Fruit fly (Drosophila melanogaster) whole organism, embryonic: ENCODE data around the gene Mon1.

Experiments
- BtbVII ChIP-seq: fragments of 200-800 bp; sonication (Bioruptor generic); optimal IDR thresholded peaks from 3 replicates; lab custom pipeline; 2017; ENCODE audit warnings: missing biosample characterization, mild to moderate bottlenecking, missing genetic modification characterization
- Bteb2 ChIP-seq: fragments of 200-800 bp; sonication (Bioruptor generic); optimal IDR thresholded peaks from 2 replicates; lab custom pipeline; 2016; ENCODE audit warnings: missing biosample characterization, missing genetic modification characterization
- CG10431 ChIP-seq: fragments of 200-800 bp; sonication (Bioruptor generic); optimal IDR thresholded peaks from 3 replicates; lab custom pipeline; 2018; ENCODE audit warnings: missing biosample characterization, mild to moderate bottlenecking, missing genetic modification characterization
- CG10565 ChIP-seq: fragments of 200-800 bp; sonication (Bioruptor generic); optimal IDR thresholded peaks from 3 replicates; lab custom pipeline; 2016; ENCODE audit warnings: missing biosample characterization, mild to moderate bottlenecking, missing genetic modification characterization
- CG10654 ChIP-seq: fragments of 200-800 bp; sonication (Bioruptor generic); optimal IDR thresholded peaks from 2 replicates; lab custom pipeline; 2016; ENCODE audit warnings: missing biosample characterization, missing genetic modification characterization
- CG12155 ChIP-seq: fragments of 200-800 bp; sonication (Bioruptor generic); optimal IDR thresholded peaks from 3 replicates; lab custom pipeline; 2016; ENCODE audit warnings: missing biosample characterization, missing genetic modification characterization
- CG13775 ChIP-seq: fragments of 200-800 bp; sonication (Bioruptor generic); optimal IDR thresholded peaks from 3 replicates; lab custom pipeline; 2017; ENCODE audit warnings: missing biosample characterization, mild to moderate bottlenecking, missing genetic modification characterization
- CG14710 ChIP-seq: fragments of 200-800 bp; sonication (Bioruptor generic); optimal IDR thresholded peaks from 3 replicates; lab custom pipeline; 2019; ENCODE audit warnings: missing biosample characterization, mild to moderate bottlenecking, missing genetic modification characterization, moderate library complexity
- CG17802 ChIP-seq: fragments of 200-800 bp; sonication (Bioruptor generic); optimal IDR thresholded peaks from 2 replicates; lab custom pipeline; 2018; ENCODE audit warnings: missing biosample characterization, mild to moderate bottlenecking, missing genetic modification characterization, moderate library complexity
- CG18476 ChIP-seq: fragments of 200-800 bp; sonication (Bioruptor generic); optimal IDR thresholded peaks from 2 replicates; lab custom pipeline; 2016; ENCODE audit warnings: missing biosample characterization, mild to moderate bottlenecking, missing genetic modification characterization
- CG33557 ChIP-seq: fragments of 200-800 bp; sonication (Bioruptor generic); optimal IDR thresholded peaks from 2 replicates; lab custom pipeline; 2019; ENCODE audit warnings: missing biosample characterization, mild to moderate bottlenecking, missing genetic modification characterization, moderate library complexity
- CG42726 ChIP-seq: fragments of 200-800 bp; sonication (Bioruptor generic); IDR thresholded peaks from 2 replicates; pipeline ENCODE4 v1.3.6; 2022; ENCODE audit warnings: missing biosample characterization, missing genetic modification characterization; ENCODE audit not compliant: partially characterized antibody
- CG4820 ChIP-seq: fragments of 200-800 bp; sonication (Bioruptor generic); optimal IDR thresholded peaks from 3 replicates; lab custom pipeline; 2016; ENCODE audit warnings: missing biosample characterization, missing genetic modification characterization
- Dfd ChIP-seq, 2 experiments: fragments of >200 bp; optimal IDR thresholded peaks; 2 replicates each; lab custom pipeline; 2017; ENCODE audit warnings: missing biosample characterization in 2 of 2, missing genetic modification characterization in 2 of 2
- E2f2 ChIP-seq: fragments of 200-800 bp; sonication (Bioruptor generic); IDR thresholded peaks from 2 replicates; pipeline ENCODE4 v1.3.6; 2022; ENCODE audit warnings: missing biosample characterization, missing genetic modification characterization
- H15 ChIP-seq: fragments of 200-800 bp; sonication (Bioruptor generic); IDR thresholded peaks from 3 replicates; pipeline ENCODE4 v1.3.6; 2022; ENCODE audit warnings: missing biosample characterization, missing genetic modification characterization
- HLHmδ ChIP-seq: fragments of 200-800 bp; sonication (Bioruptor generic); optimal IDR thresholded peaks from 2 replicates; lab custom pipeline; 2018; ENCODE audit warnings: missing biosample characterization, mild to moderate bottlenecking, missing genetic modification characterization, moderate library complexity
- Hand ChIP-seq: fragments of 200-800 bp; sonication (Bioruptor generic); optimal IDR thresholded peaks from 2 replicates; lab custom pipeline; 2017; ENCODE audit warnings: mild to moderate bottlenecking, missing biosample characterization, missing genetic modification reagents, missing genetic modification characterization
- Hmr ChIP-seq: fragments of 200-800 bp; sonication (Bioruptor generic); optimal IDR thresholded peaks from 3 replicates; lab custom pipeline; 2017; ENCODE audit warnings: mild to moderate bottlenecking, missing biosample characterization, missing genetic modification reagents, missing genetic modification characterization
- Myb ChIP-seq: fragments of 200-800 bp; sonication (Bioruptor generic); optimal IDR thresholded peaks from 2 replicates; lab custom pipeline; 2016; ENCODE audit warnings: missing biosample characterization, missing genetic modification characterization
- NC2α ChIP-seq: fragments of 200-800 bp; sonication (Bioruptor generic); optimal IDR thresholded peaks from 2 replicates; lab custom pipeline; 2016; ENCODE audit warnings: missing biosample characterization, missing genetic modification characterization
- NC2β ChIP-seq: fragments of 200-800 bp; sonication (Bioruptor generic); optimal IDR thresholded peaks from 2 replicates; lab custom pipeline; 2016; ENCODE audit warnings: missing biosample characterization, missing genetic modification characterization
- Nf-YA ChIP-seq: fragments of 200-800 bp; sonication (Bioruptor generic); IDR thresholded peaks from 2 replicates; pipeline ENCODE4 v1.3.6; 2022; ENCODE audit warnings: missing biosample characterization, missing genetic modification characterization
- NfI ChIP-seq: fragments of 200-800 bp; sonication (Bioruptor generic); optimal IDR thresholded peaks from 3 replicates; lab custom pipeline; 2018; ENCODE audit warnings: missing biosample characterization, mild to moderate bottlenecking, missing genetic modification characterization, moderate library complexity
- Scr ChIP-seq: fragments of 200-800 bp; sonication (Bioruptor generic); IDR thresholded peaks from 2 replicates; pipeline ENCODE4 v1.3.6; 2022; ENCODE audit warnings: missing biosample characterization, missing genetic modification characterization; ENCODE audit not compliant: partially characterized antibody
- Sry-δ ChIP-seq: fragments of 200-800 bp; sonication (Bioruptor generic); optimal IDR thresholded peaks from 2 replicates; lab custom pipeline; 2016; ENCODE audit warnings: missing biosample characterization, missing genetic modification characterization
- Taf1 ChIP-seq: fragments of 200-800 bp; sonication (Bioruptor generic); IDR thresholded peaks from 2 replicates; pipeline ENCODE4 v1.3.6; 2022; ENCODE audit warnings: missing biosample characterization, missing genetic modification characterization
- Usf ChIP-seq: fragments of 200-800 bp; sonication (Bioruptor generic); optimal IDR thresholded peaks from 2 replicates; lab custom pipeline; 2017; ENCODE audit warnings: missing genotype, missing biosample characterization, missing genetic modification characterization
- Xrp1 ChIP-seq: fragments of 200-800 bp; sonication (Bioruptor generic); IDR thresholded peaks from 2 replicates; pipeline ENCODE4 v1.3.6; 2022; ENCODE audit warnings: missing biosample characterization, missing genetic modification characterization
- cad ChIP-seq: fragments of >200 bp; optimal IDR thresholded peaks from 2 replicates; lab custom pipeline; 2017; ENCODE audit warnings: missing biosample characterization, missing genetic modification characterization
- danr ChIP-seq: fragments of 200-800 bp; sonication (Bioruptor generic); IDR thresholded peaks from 2 replicates; pipeline ENCODE4 v1.3.6; 2022; ENCODE audit warnings: missing biosample characterization, missing genetic modification characterization
- dm ChIP-seq: fragments of 200-800 bp; sonication (Bioruptor generic); optimal IDR thresholded peaks from 3 replicates; lab custom pipeline; 2016; ENCODE audit warnings: missing biosample characterization, missing genetic modification characterization
- emc ChIP-seq: fragments of 200-800 bp; sonication (Bioruptor generic); optimal IDR thresholded peaks from 2 replicates; lab custom pipeline; 2016; ENCODE audit warnings: missing biosample characterization, missing genetic modification characterization
- fd102C ChIP-seq: fragments of 200-800 bp; sonication (Bioruptor generic); optimal IDR thresholded peaks from 2 replicates; lab custom pipeline; 2018; ENCODE audit warnings: missing biosample characterization, mild to moderate bottlenecking, missing genetic modification characterization, moderate library complexity
- fd64A ChIP-seq: fragments of 200-800 bp; sonication (Bioruptor generic); optimal IDR thresholded peaks from 3 replicates; lab custom pipeline; 2018; ENCODE audit warnings: missing biosample characterization, mild to moderate bottlenecking, missing genetic modification characterization
- ftz-f1 ChIP-seq: fragments of 200-800 bp; sonication (Bioruptor generic); optimal IDR thresholded peaks from 2 replicates; lab custom pipeline; 2016; ENCODE audit warnings: missing biosample characterization, missing genetic modification characterization
- insv ChIP-seq, 2 experiments: fragments of 200-800 bp; sonication (Bioruptor generic); optimal IDR thresholded peaks; 3 replicates each; lab custom pipeline; 2016 to 2018; ENCODE audit warnings: missing biosample characterization in 2 of 2, missing genetic modification characterization in 2 of 2
- jigr1 ChIP-seq: fragments of 200-800 bp; sonication (Bioruptor generic); IDR thresholded peaks from 3 replicates; pipeline ENCODE4 v1.3.6; 2022; ENCODE audit warnings: missing biosample characterization, missing genetic modification characterization
- jing ChIP-seq: fragments of 200-800 bp; sonication (Bioruptor generic); optimal IDR thresholded peaks from 2 replicates; lab custom pipeline; 2018; ENCODE audit warnings: missing biosample characterization, mild to moderate bottlenecking, missing genetic modification characterization
- ken ChIP-seq: fragments of 200-800 bp; sonication (Bioruptor generic); IDR thresholded peaks from 3 replicates; pipeline ENCODE4 v1.3.6; 2022; ENCODE audit warnings: missing biosample characterization, missing genetic modification characterization
- pan ChIP-seq, 4 experiments: fragments of >200 bp in 3 of 4; fragments of 200-800 bp in 1 of 4; sonication (Bioruptor generic) in 1 of 4; optimal IDR thresholded peaks in 3 of 4; IDR thresholded peaks in 1 of 4; 2 replicates each; pipeline versions ENCODE4 v1.3.6 to Lab custom; 2017 to 2022; ENCODE audit warnings: missing biosample characterization in 2 of 4, missing genetic modification characterization in 2 of 4, mixed read lengths in 1 of 4
- pfk ChIP-seq: fragments of 200-800 bp; sonication (Bioruptor generic); optimal IDR thresholded peaks from 2 replicates; lab custom pipeline; 2018; ENCODE audit warnings: missing biosample characterization, mild to moderate bottlenecking, missing genetic modification characterization, moderate library complexity
- pnt ChIP-seq: fragments of 200-800 bp; sonication (Bioruptor generic); optimal IDR thresholded peaks from 3 replicates; lab custom pipeline; 2016; ENCODE audit warnings: missing biosample characterization, missing genetic modification characterization
- prd ChIP-seq, 3 experiments: fragments of >200 bp in 2 of 3; fragments of 200-800 bp in 1 of 3; sonication (Bioruptor generic) in 1 of 3; optimal IDR thresholded peaks in 2 of 3; IDR thresholded peaks in 1 of 3; 2 replicates in 2 of 3; 3 replicates in 1 of 3; pipeline versions ENCODE4 v1.3.6 to Lab custom; 2017 to 2022; ENCODE audit warnings: missing biosample characterization in 1 of 3, missing genetic modification characterization in 1 of 3
- sc ChIP-seq, 3 experiments: fragments of >200 bp in 2 of 3; fragments of 200-800 bp in 1 of 3; sonication (Bioruptor generic) in 1 of 3; optimal IDR thresholded peaks; 2 replicates in 2 of 3; 3 replicates in 1 of 3; lab custom pipeline; 2017; ENCODE audit warnings: mild to moderate bottlenecking in 1 of 3, missing biosample characterization in 1 of 3, missing genetic modification characterization in 1 of 3, missing genetic modification reagents in 1 of 3
- sna ChIP-seq: fragments of 200-800 bp; sonication (Bioruptor generic); IDR thresholded peaks from 2 replicates; pipeline ENCODE4 v1.3.6; 2022; ENCODE audit warnings: missing biosample characterization, missing genetic modification characterization; ENCODE audit not compliant: partially characterized antibody
- ssp ChIP-seq: fragments of 200-800 bp; sonication (Bioruptor generic); IDR thresholded peaks from 2 replicates; pipeline ENCODE4 v1.3.6; 2022; ENCODE audit warnings: missing biosample characterization, missing genetic modification characterization
- stc ChIP-seq: fragments of 200-800 bp; sonication (Bioruptor generic); IDR thresholded peaks from 2 replicates; pipeline ENCODE4 v1.3.6; 2022; ENCODE audit warnings: missing biosample characterization, missing genetic modification characterization
- tll ChIP-seq, 2 experiments: fragments of 200-800 bp in 1 of 2; fragments of >200 bp in 1 of 2; sonication (Bioruptor generic) in 1 of 2; optimal IDR thresholded peaks; 2 replicates each; lab custom pipeline; 2017 to 2019; ENCODE audit warnings: missing biosample characterization in 2 of 2, missing genetic modification characterization in 2 of 2, mild to moderate bottlenecking in 1 of 2, moderate library complexity in 1 of 2

The Mon1 gene

DNA sequence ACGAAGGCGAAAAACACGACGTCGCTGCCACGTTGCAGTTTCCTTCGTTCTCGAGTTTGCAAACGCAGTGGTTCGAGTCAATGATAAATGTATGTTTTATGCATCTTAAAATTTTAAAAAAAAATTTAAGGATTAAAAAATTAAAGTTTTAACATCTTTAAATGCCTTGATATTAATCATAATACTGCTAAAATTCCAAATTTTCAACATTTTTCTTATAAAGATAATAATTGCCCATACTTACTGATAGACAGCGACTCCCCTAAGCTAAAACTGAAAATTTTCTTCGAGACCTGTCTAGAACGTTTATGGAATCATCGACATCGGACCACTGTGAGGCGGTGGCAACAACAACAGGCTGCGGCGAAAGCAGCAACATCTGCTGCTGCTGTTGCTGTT, 29.1 kb upstream of the Mon1 start (continued):
- TF ChIP-seq pnt (no peak), CG10431 (GFP tag; lab: Kevin White, UChicago) (peak; percentile 1), prd (optimal IDR thresholded peaks at IDR 0.05; lab: Kevin White, UChicago) (no peak), prd (GFP tag; IDR thresholded peaks at IDR 0.05; lab: Robert Waterston, UW) (peak; percentile 68), Taf1 (GFP tag; lab: Robert Waterston, UW) (peak; percentile 44), BtbVII (GFP tag; lab: Kevin White, UChicago) (peak; percentile 70), Scr (GFP tag; lab: Robert Waterston, UW) (no peak), jigr1 (GFP tag; lab: Robert Waterston, UW) (no peak; the same call in 2 of the 3 replicates), CG17802 (no peak), CG33557 (GFP tag; lab: Kevin White, UChicago) (no peak), CG42726 (GFP tag; lab: Robert Waterston, UW) (0 out of 2 replicates have a peak, but pooled peaks have one; percentile 25), Usf (GFP tag; lab: Kevin White, UChicago) (no peak), Dfd (GFP tag; optimal IDR thresholded peaks at IDR 0.05; lab: Kevin White, UChicago) (no peak), Hmr (GFP tag; lab: Kevin White, UChicago) (peak; percentile 83), insv (GFP tag; optimal IDR thresholded peaks at IDR 0.05; lab: Kevin White, UChicago) (no peak), CG4820 (GFP tag; lab: Kevin White, UChicago) (peak; percentile 52), NC2β (GFP tag; lab: Kevin White, UChicago) (no peak), CG18476 (GFP tag; lab: Kevin White, UChicago) (peak; percentile 65), ken (GFP tag; lab: Robert Waterston, UW) (peak; percentile 39; the same call in 1 of the 3 replicates), CG12155 (peak; percentile 33), Xrp1 (GFP tag; lab: Robert Waterston, UW) (peak; percentile 77), danr (GFP tag; lab: Robert Waterston, UW) (0 out of 2 replicates have a peak, but pooled peaks have one; percentile 28), fd64A (GFP tag; lab: Kevin White, UChicago) (no peak), pan (optimal IDR thresholded peaks at IDR 0.05; lab: Kevin White, UChicago) (no peak), pan (GFP tag; optimal IDR thresholded peaks at IDR 0.05 in 1 of 2, IDR thresholded peaks at IDR 0.05 in 1 of 2) (peak in 1 of 2 experiments; percentile 66), H15 (no peak), emc (GFP tag; lab: Kevin White, UChicago) (peak; percentile 8), Hand (GFP tag; lab: Kevin White, UChicago) (peak; percentile 85), NC2α (no peak), Nf-YA (GFP tag; lab: Robert Waterston, UW) (no peak), NfI (GFP tag; lab: Kevin White, UChicago) (peak; percentile 70), pfk (GFP tag; lab: Kevin White, UChicago) (no peak), E2f2 (GFP tag; lab: Robert Waterston, UW) (peak; percentile 42), dm (GFP tag; lab: Kevin White, UChicago) (no peak), cad (GFP tag; lab: Kevin White, UChicago) (no peak), Sry-δ (no peak), sna (GFP tag; lab: Robert Waterston, UW) (no peak), CG13775 (GFP tag; lab: Kevin White, UChicago) (peak; percentile 21), Bteb2 (GFP tag; lab: Kevin White, UChicago) (peak; percentile 1), tll (GFP tag; optimal IDR thresholded peaks at IDR 0.05; lab: Kevin White, UChicago) (no peak), stc (GFP tag; lab: Robert Waterston, UW) (peak; percentile 42), CG10654 (GFP tag; lab: Kevin White, UChicago) (peak; percentile 20), fd102C (no peak), ssp (GFP tag; lab: Robert Waterston, UW) (no peak; the same call in 1 of the 2 replicates), CG10565 (GFP tag; lab: Kevin White, UChicago) (no peak), Myb (GFP tag; lab: Kevin White, UChicago) (peak; percentile 2), ftz-f1 (GFP tag; lab: Kevin White, UChicago) (no peak), jing (GFP tag; lab: Kevin White, UChicago) (no peak), CG14710 (tag; lab: Kevin White, UChicago) (peak; percentile 42), HLHmδ (GFP tag; lab: Kevin White, UChicago) (no peak), sc (optimal IDR thresholded peaks at IDR 0.05; lab: Kevin White, UChicago) (no peak), sc (GFP tag; optimal IDR thresholded peaks at IDR 0.05; lab: Kevin White, UChicago) (no peak)
